Worm (Caenorhabditis elegans): ENCODE data around the gene rps-27.

- TF ChIP-seq snpc-4 (GFP tag; optimal IDR thresholded peaks at IDR 0.05): no peak
- TF ChIP-seq snpc-4 (tag; optimal IDR thresholded peaks at IDR 0.05): no peak
- no peak for TF ChIP-seq bed-1 (GFP tag; IDR thresholded peaks at IDR 0.05)
- TF ChIP-seq egl-18 (GFP tag; IDR thresholded peaks at IDR 0.05): no peak
- no peak for TF ChIP-seq ama-1 (optimal IDR thresholded peaks at IDR 0.05)
- TF ChIP-seq ama-1 (GFP tag; optimal IDR thresholded peaks at IDR 0.05): no peak
- TF ChIP-seq ztf-26 (tag; optimal IDR thresholded peaks at IDR 0.05): no peak
- TF ChIP-seq nhr-80 (tag; optimal IDR thresholded peaks at IDR 0.05): no peak
- no peak for TF ChIP-seq Y53G8AR.9 (GFP tag; conservative IDR thresholded peaks at IDR 0.05)
- no peak for TF ChIP-seq him-1 (tag; optimal IDR thresholded peaks at IDR 0.05)
- TF ChIP-seq dpl-1 (GFP tag; optimal IDR thresholded peaks at IDR 0.05): no peak
- no peak for TF ChIP-seq ceh-40 (GFP tag; IDR thresholded peaks at IDR 0.05)
- no peak for TF ChIP-seq fkh-3 (tag; optimal IDR thresholded peaks at IDR 0.05)
- no peak for TF ChIP-seq hsf-1 (GFP tag; IDR thresholded peaks at IDR 0.05)
Measured at ce11 chrV:144794-145193, 40.9 kb upstream of the rps-27 start, which contains the start of gene srh-82.
